Worm (Caenorhabditis elegans) whole organism, late embryonic: ENCODE results near the gene his-60.

Experiments
- T23F11.4 ChIP-seq: fragments of 200-800 bp; sonication (Bioruptor generic); optimal IDR thresholded peaks from 2 replicates; lab custom pipeline; 2018; ENCODE audit warnings: mild to moderate bottlenecking, missing genetic modification characterization, missing compliant biosample characterization
- dve-1 ChIP-seq: sonication (generic microtip); optimal IDR thresholded peaks from 2 replicates; lab custom pipeline; 2017; ENCODE audit warnings: antibody characterized with exemption, mild to moderate bottlenecking, missing genetic modification characterization, missing compliant biosample characterization
- elt-2 ChIP-seq: sonication (generic microtip); optimal IDR thresholded peaks from 2 replicates; lab custom pipeline; 2016; ENCODE audit warnings: missing genetic modification reagents, missing genetic modification characterization, missing compliant biosample characterization
- madf-2 ChIP-seq: sonication (generic microtip); optimal IDR thresholded peaks from 2 replicates; lab custom pipeline; 2017; ENCODE audit warnings: missing genetic modification characterization, missing compliant biosample characterization
- pat-9 ChIP-seq: fragments of 200-800 bp; sonication (Bioruptor generic); optimal IDR thresholded peaks from 2 replicates; lab custom pipeline; 2018; ENCODE audit warnings: mild to moderate bottlenecking, missing genetic modification characterization, moderate library complexity, missing compliant biosample characterization
- syd-9 ChIP-seq: sonication (generic microtip); optimal IDR thresholded peaks from 2 replicates; lab custom pipeline; 2016; ENCODE audit warnings: mild to moderate bottlenecking, missing genetic modification characterization, moderate library complexity, missing compliant biosample characterization

The his-60 gene

DNA sequence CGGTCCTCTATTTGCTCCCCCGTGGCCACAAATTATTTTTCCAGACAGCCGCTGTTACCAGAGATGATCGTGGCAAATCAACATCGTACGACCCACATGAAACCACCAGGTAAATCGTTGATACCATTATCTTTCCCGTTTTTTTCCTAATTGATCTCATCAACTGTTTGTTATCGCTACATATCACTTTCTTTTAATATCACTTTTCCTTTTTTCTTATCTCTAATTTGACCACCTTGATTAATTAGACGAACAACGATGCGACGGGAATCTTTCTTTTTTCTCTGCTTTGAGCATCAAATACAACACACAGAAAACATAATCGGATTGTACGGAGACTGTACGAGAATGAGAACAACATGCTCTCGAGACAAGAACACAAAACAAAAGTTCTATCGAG is 47.6 kb downstream of the his-60 start:
- no peak for TF ChIP-seq madf-2 (tag; lab: Kevin White, UChicago)
- TF ChIP-seq elt-2 (tag; lab: Kevin White, UChicago), result peak; percentile 86
- TF ChIP-seq, all 69 proteins: peak for 1

- TF ChIP-seq syd-9 (no peak), T23F11.4 (GFP tag; lab: Kevin White, UChicago) (no peak), dve-1 (no peak), pat-9 (tag; lab: Kevin White, UChicago) (no peak)
Measured at ce11 chrIV:7439377-7439776, 48.4 kb downstream of the his-60 start.
